Worm (Caenorhabditis elegans): ENCODE data around the gene F28G4.3.

DNA sequence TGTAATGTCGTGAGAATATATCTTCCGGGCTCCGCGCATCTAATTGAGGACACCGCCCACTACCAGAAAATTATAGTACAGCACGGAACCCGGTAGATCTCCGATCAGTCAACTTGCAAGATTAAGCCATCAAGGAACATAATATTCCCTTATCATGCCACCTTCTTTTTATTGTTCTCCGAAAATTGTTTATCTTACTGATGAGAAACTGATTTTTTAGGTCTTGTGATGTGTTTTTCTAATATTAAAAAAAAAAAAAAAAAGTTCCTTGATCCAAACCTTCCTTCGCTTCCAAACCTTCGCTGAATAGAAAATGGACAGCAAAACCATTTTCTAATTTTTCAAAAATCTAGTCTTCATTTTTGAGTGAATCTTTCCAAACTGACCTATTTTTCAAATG, 41.3 kb upstream of the F28G4.3 start, which contains the start of gene F57G8.7:
- TF ChIP-seq lin-39 (tag; optimal IDR thresholded peaks at IDR 0.05) (no peak), pqm-1 (tag; optimal IDR thresholded peaks at IDR 0.05) (no peak), fkh-10 (GFP tag; optimal IDR thresholded peaks at IDR 0.05) (no peak), elt-2 (tag; optimal IDR thresholded peaks at IDR 0.05) (no peak), R02D3.7 (tag; optimal IDR thresholded peaks at IDR 0.05) (no peak), nhr-67 (tag; optimal IDR thresholded peaks at IDR 0.05) (no peak), nhr-12 (tag; optimal IDR thresholded peaks at IDR 0.05) (no peak), aly-2 (tag; optimal IDR thresholded peaks at IDR 0.05) (no peak)

Data from whole organism, L3 larva.